Worm (Caenorhabditis elegans) whole organism, midembryonic: Measurements from ENCODE around the gene lpd-9.

Experiments used
- T22C8.4 ChIP-seq: fragments of 200-800 bp; sonication (Bioruptor generic); IDR thresholded peaks from 2 replicates; pipeline ENCODE4 v1.3.6; 2022; ENCODE audit warnings: missing genetic modification characterization, missing compliant biosample characterization
- cog-1 ChIP-seq: sonication (generic microtip); optimal IDR thresholded peaks from 2 replicates; lab custom pipeline; 2016; ENCODE audit warnings: missing genetic modification characterization, missing compliant biosample characterization
- flt-1 ChIP-seq: fragments of 200-800 bp; sonication (Bioruptor generic); IDR thresholded peaks from 2 replicates; pipeline ENCODE4 v1.3.6; 2022; ENCODE audit warnings: missing genetic modification characterization, missing compliant biosample characterization
- klf-2 ChIP-seq: fragments of 200-800 bp; sonication (Bioruptor generic); conservative IDR thresholded peaks from 2 replicates; pipeline ENCODE4 v1.3.6; 2022; ENCODE audit warnings: missing genetic modification reagents, missing genetic modification characterization, missing compliant biosample characterization
- med-1 ChIP-seq: sonication (generic microtip); optimal IDR thresholded peaks from 2 replicates; lab custom pipeline; 2017; ENCODE audit warnings: missing genetic modification characterization, mild to moderate bottlenecking, missing compliant biosample characterization, antibody characterized with exemption, missing genetic modification reagents; ENCODE audit not compliant: insufficient read depth
- ref-1 ChIP-seq: fragments of 200-800 bp; sonication (Bioruptor generic); conservative IDR thresholded peaks from 2 replicates; pipeline ENCODE4 v1.3.6; 2022; ENCODE audit warnings: missing genetic modification reagents, missing genetic modification characterization, missing compliant biosample characterization
- tab-1 ChIP-seq: fragments of 200-800 bp; sonication (Bioruptor generic); IDR thresholded peaks from 2 replicates; pipeline ENCODE4 v1.3.6; 2022; ENCODE audit warnings: missing genetic modification characterization, missing compliant biosample characterization
- ztf-23 ChIP-seq: fragments of 200-800 bp; sonication (Bioruptor generic); IDR thresholded peaks from 2 replicates; pipeline ENCODE4 v1.3.6; 2022; ENCODE audit warnings: missing genetic modification reagents, missing genetic modification characterization, missing compliant biosample characterization
- ztf-29 ChIP-seq: fragments of 200-800 bp; sonication (Bioruptor generic); IDR thresholded peaks from 2 replicates; pipeline ENCODE4 v1.3.6; 2022; ENCODE audit warnings: missing genetic modification reagents, missing genetic modification characterization, missing compliant biosample characterization

The lpd-9 gene

ce11 chrV:10549717-10550116 lies 29.4 kb upstream of the lpd-9 start, which contains the start of gene F32G8.2:
F32G8.2 (plus strand) TSS chrV:10550017.
- TF ChIP-seq T22C8.4 (GFP tag; lab: Robert Waterston, UW) (no peak), tab-1 (no peak), ztf-23 (GFP tag; lab: Robert Waterston, UW) (no peak), klf-2 (GFP tag; lab: Robert Waterston, UW) (no peak), med-1 (GFP tag; lab: Kevin White, UChicago) (no peak), flt-1 (GFP tag; lab: Robert Waterston, UW) (no peak)

ce11 chrV:10555239-10555638 lies 23.9 kb upstream of the lpd-9 start, which contains the start of gene F32G8.3:
F32G8.3 (minus strand) TSS chrV:10555339.
- no peak for TF ChIP-seq ref-1 (GFP tag; lab: Robert Waterston, UW)
- no peak for TF ChIP-seq ztf-23 (GFP tag; lab: Robert Waterston, UW)
- no peak for TF ChIP-seq tab-1

ce11 chrV:10556362-10556761 lies 22.7 kb upstream of the lpd-9 start:
- TF ChIP-seq ztf-23 (GFP tag; lab: Robert Waterston, UW) (no peak), med-1 (GFP tag; lab: Kevin White, UChicago) (no peak), tab-1 (no peak), ztf-29 (GFP tag; lab: Robert Waterston, UW) (no peak), cog-1 (tag; lab: Kevin White, UChicago) (no peak)

ce11 chrV:10557094-10557493 lies 22.0 kb upstream of the lpd-9 start:
- TF ChIP-seq ref-1 (GFP tag; lab: Robert Waterston, UW) (no peak), cog-1 (tag; lab: Kevin White, UChicago) (no peak), ztf-23 (GFP tag; lab: Robert Waterston, UW) (no peak), ztf-29 (GFP tag; lab: Robert Waterston, UW) (no peak), T22C8.4 (GFP tag; lab: Robert Waterston, UW) (no peak), tab-1 (no peak), flt-1 (GFP tag; lab: Robert Waterston, UW) (no peak), med-1 (GFP tag; lab: Kevin White, UChicago) (no peak), klf-2 (GFP tag; lab: Robert Waterston, UW) (no peak)

- TF ChIP-seq tab-1: no peak
- no peak for TF ChIP-seq med-1 (GFP tag; lab: Kevin White, UChicago)
Measured at ce11 chrV:10557676-10558075, 21.4 kb upstream of the lpd-9 start, which contains the start of gene best-14. best-14 (plus strand) TSS chrV:10557976.

- TF ChIP-seq T22C8.4 (GFP tag; lab: Robert Waterston, UW) (no peak), ztf-23 (GFP tag; lab: Robert Waterston, UW) (no peak), ztf-29 (GFP tag; lab: Robert Waterston, UW) (no peak), ref-1 (GFP tag; lab: Robert Waterston, UW) (no peak), cog-1 (tag; lab: Kevin White, UChicago) (no peak), flt-1 (GFP tag; lab: Robert Waterston, UW) (no peak), tab-1 (no peak), klf-2 (GFP tag; lab: Robert Waterston, UW) (no peak), med-1 (GFP tag; lab: Kevin White, UChicago) (no peak)
Measured at ce11 chrV:10560621-10561020, 18.5 kb upstream of the lpd-9 start, which contains the start of gene col-152. col-152 (plus strand) TSS chrV:10560921.

ce11 chrV:10561632-10562031 lies 17.5 kb upstream of the lpd-9 start:
- no peak for TF ChIP-seq ztf-23 (GFP tag; lab: Robert Waterston, UW)
- TF ChIP-seq klf-2 (GFP tag; lab: Robert Waterston, UW): no peak
- TF ChIP-seq T22C8.4 (GFP tag; lab: Robert Waterston, UW): no peak
- no peak for TF ChIP-seq ztf-29 (GFP tag; lab: Robert Waterston, UW)
- no peak for TF ChIP-seq med-1 (GFP tag; lab: Kevin White, UChicago)
- no peak for TF ChIP-seq tab-1
- no peak for TF ChIP-seq flt-1 (GFP tag; lab: Robert Waterston, UW)
- no peak for TF ChIP-seq cog-1 (tag; lab: Kevin White, UChicago)
- no peak for TF ChIP-seq ref-1 (GFP tag; lab: Robert Waterston, UW)

ce11 chrV:10562817-10563216 lies 16.3 kb upstream of the lpd-9 start:
- no peak for TF ChIP-seq ztf-23 (GFP tag; lab: Robert Waterston, UW)
- TF ChIP-seq ztf-29 (GFP tag; lab: Robert Waterston, UW): no peak
- TF ChIP-seq ref-1 (GFP tag; lab: Robert Waterston, UW): no peak

ce11 chrV:10564140-10564539 lies 15.0 kb upstream of the lpd-9 start:
- TF ChIP-seq tab-1: no peak
- no peak for TF ChIP-seq med-1 (GFP tag; lab: Kevin White, UChicago)

ce11 chrV:10564830-10565365 lies 14.2 kb upstream of the lpd-9 start, which contains the start of gene cat-4:
cat-4 (plus strand) TSS chrV:10564880.
- TF ChIP-seq cog-1 (tag; lab: Kevin White, UChicago): no peak
- TF ChIP-seq T22C8.4 (GFP tag; lab: Robert Waterston, UW): no peak
- TF ChIP-seq klf-2 (GFP tag; lab: Robert Waterston, UW): no peak
- no peak for TF ChIP-seq ztf-23 (GFP tag; lab: Robert Waterston, UW)
- TF ChIP-seq tab-1: no peak
- TF ChIP-seq flt-1 (GFP tag; lab: Robert Waterston, UW): no peak
- no peak for TF ChIP-seq med-1 (GFP tag; lab: Kevin White, UChicago)
